Fruit fly (Drosophila melanogaster) whole organism, prepupa: Measurements from ENCODE around the gene snsl.

Experiments
- Blimp-1 ChIP-seq: fragments of 200-800 bp; sonication (Bioruptor generic); optimal IDR thresholded peaks from 3 replicates; lab custom pipeline; 2017; ENCODE audit warnings: missing biosample characterization, missing genetic modification characterization, mild to moderate bottlenecking, moderate library complexity, missing genetic modification reagents
- CG10631 ChIP-seq: fragments of 200-800 bp; sonication (Bioruptor generic); optimal IDR thresholded peaks from 2 replicates; lab custom pipeline; 2016; ENCODE audit warnings: missing biosample characterization, missing genetic modification characterization
- CG11902 ChIP-seq: fragments of 200-800 bp; sonication (Bioruptor generic); optimal IDR thresholded peaks from 3 replicates; lab custom pipeline; 2016; ENCODE audit warnings: missing biosample characterization, missing genetic modification characterization
- CG15336 ChIP-seq: fragments of 200-800 bp; sonication (Bioruptor generic); IDR thresholded peaks from 2 replicates; pipeline ENCODE4 v1.3.6; 2022; ENCODE audit warnings: missing biosample characterization, missing genetic modification characterization
- CG16779 ChIP-seq: fragments of 200-800 bp; sonication (Bioruptor generic); optimal IDR thresholded peaks from 3 replicates; lab custom pipeline; 2017; ENCODE audit warnings: missing biosample characterization, mild to moderate bottlenecking, missing genetic modification characterization
- CG3032 ChIP-seq: fragments of 200-800 bp; optimal IDR thresholded peaks from 2 replicates; lab custom pipeline; 2019; ENCODE audit warnings: missing biosample characterization, mild to moderate bottlenecking, missing genetic modification characterization, moderate library complexity
- CG31627 ChIP-seq: fragments of 200-800 bp; sonication (Bioruptor generic); optimal IDR thresholded peaks from 3 replicates; lab custom pipeline; 2016; ENCODE audit warnings: missing biosample characterization, missing genetic modification characterization
- CG32006 ChIP-seq: fragments of 200-800 bp; sonication (Bioruptor generic); optimal IDR thresholded peaks from 3 replicates; lab custom pipeline; 2017; ENCODE audit warnings: missing biosample characterization, mild to moderate bottlenecking, missing genetic modification characterization
- CG34406 ChIP-seq: fragments of 200-800 bp; sonication (Bioruptor generic); optimal IDR thresholded peaks from 3 replicates; lab custom pipeline; 2016; ENCODE audit warnings: missing biosample characterization, missing genetic modification characterization
- CG3919 ChIP-seq: fragments of 200-800 bp; sonication (Bioruptor generic); optimal IDR thresholded peaks from 3 replicates; lab custom pipeline; 2016; ENCODE audit warnings: missing biosample characterization, missing genetic modification characterization
- CG4318 ChIP-seq: fragments of 200-800 bp; sonication (Bioruptor generic); optimal IDR thresholded peaks from 3 replicates; lab custom pipeline; 2017; ENCODE audit warnings: missing biosample characterization, mild to moderate bottlenecking, missing genetic modification characterization
- CG6163 ChIP-seq: fragments of 200-800 bp; sonication (Bioruptor generic); IDR thresholded peaks from 3 replicates; pipeline ENCODE4 v1.3.6; 2022; ENCODE audit warnings: missing biosample characterization, missing genetic modification characterization
- CG6276 ChIP-seq: fragments of 200-800 bp; sonication (Bioruptor generic); optimal IDR thresholded peaks from 2 replicates; lab custom pipeline; 2017; ENCODE audit warnings: missing biosample characterization, mild to moderate bottlenecking, missing genetic modification characterization
- CG6792 ChIP-seq: fragments of 200-800 bp; sonication (Bioruptor generic); optimal IDR thresholded peaks from 3 replicates; lab custom pipeline; 2016; ENCODE audit warnings: missing biosample characterization, missing genetic modification characterization
- CG6808 ChIP-seq: fragments of 200-800 bp; sonication (Bioruptor generic); optimal IDR thresholded peaks from 3 replicates; lab custom pipeline; 2017; ENCODE audit warnings: missing biosample characterization, missing genetic modification characterization, mild to moderate bottlenecking, moderate library complexity, missing genetic modification reagents
- CG7368 ChIP-seq: fragments of 200-800 bp; sonication (Bioruptor generic); optimal IDR thresholded peaks from 3 replicates; lab custom pipeline; 2016; ENCODE audit warnings: missing biosample characterization, missing genetic modification characterization
- CG8119 ChIP-seq: fragments of 200-800 bp; sonication (Bioruptor generic); IDR thresholded peaks from 3 replicates; pipeline ENCODE4 v1.3.6; 2022; ENCODE audit warnings: missing biosample characterization, missing genetic modification characterization
- Eip75B ChIP-seq: fragments of 200-800 bp; sonication (Bioruptor generic); optimal IDR thresholded peaks from 3 replicates; lab custom pipeline; 2016; ENCODE audit warnings: missing biosample characterization, missing genetic modification characterization
- Eip78C ChIP-seq: fragments of 200-800 bp; sonication (Bioruptor generic); peaks from one replicate; lab custom pipeline; 2016; ENCODE audit warnings: missing biosample characterization, missing genetic modification characterization
- Eip93F ChIP-seq: fragments of 200-800 bp; sonication (Bioruptor generic); optimal IDR thresholded peaks from 2 replicates; lab custom pipeline; 2016; ENCODE audit warnings: missing biosample characterization, mild to moderate bottlenecking, missing genetic modification characterization
- Gug ChIP-seq: fragments of 200-800 bp; sonication (Bioruptor generic); IDR thresholded peaks from 2 replicates; pipeline ENCODE4 v1.3.6; 2022; ENCODE audit warnings: missing biosample characterization, missing genetic modification characterization
- Hr38 ChIP-seq: sonication (Bioruptor generic); optimal IDR thresholded peaks from 2 replicates; lab custom pipeline; 2016; ENCODE audit warnings: missing biosample characterization, missing genetic modification characterization
- Hr39 ChIP-seq: fragments of 200-800 bp; sonication (Bioruptor generic); optimal IDR thresholded peaks from 2 replicates; lab custom pipeline; 2016; ENCODE audit warnings: missing biosample characterization, missing genetic modification characterization
- Hr4 ChIP-seq: fragments of 200-800 bp; sonication (Bioruptor generic); optimal IDR thresholded peaks from 3 replicates; lab custom pipeline; 2016; ENCODE audit warnings: missing biosample characterization, missing genetic modification characterization
- Lpt ChIP-seq: fragments of 200-800 bp; sonication (Bioruptor generic); optimal IDR thresholded peaks from 3 replicates; lab custom pipeline; 2016; ENCODE audit warnings: missing biosample characterization, missing genetic modification characterization
- Met ChIP-seq: fragments of 200-800 bp; sonication (Bioruptor generic); optimal IDR thresholded peaks from 3 replicates; lab custom pipeline; 2016; ENCODE audit warnings: missing biosample characterization, missing genetic modification characterization
- OdsH ChIP-seq: fragments of 200-800 bp; sonication (Bioruptor generic); optimal IDR thresholded peaks from 3 replicates; lab custom pipeline; 2016; ENCODE audit warnings: missing biosample characterization, missing genetic modification characterization
- Smox ChIP-seq: fragments of 200-800 bp; sonication (Bioruptor generic); optimal IDR thresholded peaks from 3 replicates; lab custom pipeline; 2016; ENCODE audit warnings: missing biosample characterization, missing genetic modification characterization
- Sox102F ChIP-seq: fragments of 200-800 bp; sonication (Bioruptor generic); optimal IDR thresholded peaks from 2 replicates; lab custom pipeline; 2016; ENCODE audit warnings: missing biosample characterization, mild to moderate bottlenecking, missing genetic modification characterization
- Sox15 ChIP-seq: fragments of 200-800 bp; sonication (Bioruptor generic); optimal IDR thresholded peaks from 3 replicates; lab custom pipeline; 2016; ENCODE audit warnings: missing biosample characterization, missing genetic modification characterization
- acj6 ChIP-seq: fragments of 200-800 bp; sonication (Bioruptor generic); optimal IDR thresholded peaks from 3 replicates; lab custom pipeline; 2016; ENCODE audit warnings: missing biosample characterization, missing genetic modification characterization
- cyc ChIP-seq: fragments of 200-800 bp; sonication (Bioruptor generic); optimal IDR thresholded peaks from 3 replicates; lab custom pipeline; 2016; ENCODE audit warnings: missing biosample characterization, missing genetic modification characterization
- dac ChIP-seq: fragments of 200-800 bp; sonication (Bioruptor generic); optimal IDR thresholded peaks from 2 replicates; lab custom pipeline; 2017; ENCODE audit warnings: missing biosample characterization, mild to moderate bottlenecking, missing genetic modification characterization
- dsx ChIP-seq: fragments of 200-800 bp; optimal IDR thresholded peaks from 3 replicates; lab custom pipeline; 2019; ENCODE audit warnings: missing biosample characterization, mild to moderate bottlenecking, missing genetic modification characterization, moderate library complexity; ENCODE audit not compliant: poor library complexity, severe bottlenecking
- eg ChIP-seq: fragments of 200-800 bp; sonication (Bioruptor generic); IDR thresholded peaks from 3 replicates; pipeline ENCODE4 v1.3.6; 2022; ENCODE audit warnings: missing biosample characterization, missing genetic modification characterization
- esn ChIP-seq: fragments of 200-800 bp; sonication (Bioruptor generic); optimal IDR thresholded peaks from 2 replicates; lab custom pipeline; 2016; ENCODE audit warnings: missing biosample characterization, mild to moderate bottlenecking, missing genetic modification characterization, moderate library complexity
- fd59A ChIP-seq: fragments of 200-800 bp; sonication (Bioruptor generic); optimal IDR thresholded peaks from 2 replicates; lab custom pipeline; 2017; ENCODE audit warnings: missing biosample characterization, mild to moderate bottlenecking, missing genetic modification characterization, missing genetic modification reagents
- fd85E ChIP-seq: fragments of 200-800 bp; sonication (Bioruptor generic); optimal IDR thresholded peaks from 3 replicates; lab custom pipeline; 2016; ENCODE audit warnings: missing biosample characterization, missing genetic modification characterization
- fkh ChIP-seq: fragments of 200-800 bp; sonication (Bioruptor generic); optimal IDR thresholded peaks from 3 replicates; lab custom pipeline; 2017; ENCODE audit warnings: missing biosample characterization, mild to moderate bottlenecking, missing genetic modification characterization, moderate library complexity
- lz ChIP-seq: fragments of 200-800 bp; sonication (Bioruptor generic); optimal IDR thresholded peaks from 3 replicates; lab custom pipeline; 2016; ENCODE audit warnings: missing biosample characterization, missing genetic modification characterization
- net ChIP-seq: fragments of 200-800 bp; sonication (Bioruptor generic); optimal IDR thresholded peaks from 3 replicates; lab custom pipeline; 2016; ENCODE audit warnings: missing biosample characterization, missing genetic modification characterization
- pdm3 ChIP-seq: fragments of 200-800 bp; sonication (Bioruptor generic); optimal IDR thresholded peaks from 3 replicates; lab custom pipeline; 2016; ENCODE audit warnings: missing biosample characterization, missing genetic modification characterization
- salr ChIP-seq, 2 experiments: fragments of 200-800 bp; sonication (Bioruptor generic); optimal IDR thresholded peaks; 3 replicates each; lab custom pipeline; 2016 to 2018; ENCODE audit warnings: missing biosample characterization in 2 of 2, missing genetic modification characterization in 2 of 2, mild to moderate bottlenecking in 1 of 2
- spab ChIP-seq: fragments of 200-800 bp; sonication (Bioruptor generic); optimal IDR thresholded peaks from 2 replicates; lab custom pipeline; 2017; ENCODE audit warnings: missing biosample characterization, mild to moderate bottlenecking, missing genetic modification characterization, missing genetic modification reagents
- svp ChIP-seq: fragments of 200-800 bp; sonication (Bioruptor generic); peaks from one replicate; lab custom pipeline; 2016; ENCODE audit warnings: missing biosample characterization, missing genetic modification characterization
- vri ChIP-seq: fragments of 200-800 bp; sonication (Bioruptor generic); optimal IDR thresholded peaks from 3 replicates; lab custom pipeline; 2016; ENCODE audit warnings: missing biosample characterization, mild to moderate bottlenecking, missing genetic modification characterization

The snsl gene

dm6 chr2L:4915715-4916153 lies 9.2 kb upstream of the snsl start (continued):
- TF ChIP-seq fd85E (GFP tag; lab: Kevin White, UChicago): no peak
- TF ChIP-seq CG3032: peak; percentile 58
- peak; percentile 52 for TF ChIP-seq CG6792 (GFP tag; lab: Kevin White, UChicago)
- TF ChIP-seq CG34406 (GFP tag; lab: Kevin White, UChicago): peak; percentile 73
- peak; percentile 4 for TF ChIP-seq Hr4 (GFP tag; lab: Kevin White, UChicago)
- TF ChIP-seq Sox102F (GFP tag; lab: Kevin White, UChicago): no peak
- no peak for TF ChIP-seq net (GFP tag; lab: Kevin White, UChicago)
- no peak for TF ChIP-seq cyc (GFP tag; lab: Kevin White, UChicago)
- TF ChIP-seq dsx (GFP tag; lab: Kevin White, UChicago): peak; percentile 53
- TF ChIP-seq CG6163 (GFP tag; lab: Robert Waterston, UW): peak; percentile 57; the same call in 1 of the 3 replicates
- TF ChIP-seq esn: peak; percentile 48
- TF ChIP-seq Hr39 (GFP tag; lab: Kevin White, UChicago): no peak
- no peak for TF ChIP-seq dac (GFP tag; lab: Kevin White, UChicago)
- TF ChIP-seq spab: peak; percentile 50
- no peak for TF ChIP-seq CG16779 (tag; lab: Kevin White, UChicago)
- TF ChIP-seq CG7368 (GFP tag; lab: Kevin White, UChicago): peak; percentile 34
- TF ChIP-seq CG11902 (GFP tag; lab: Kevin White, UChicago): peak; percentile 30
- no peak for TF ChIP-seq lz (GFP tag; lab: Kevin White, UChicago)
- no peak for TF ChIP-seq Eip93F
- TF ChIP-seq CG6808: peak; percentile 48
- TF ChIP-seq vri (GFP tag; lab: Kevin White, UChicago): no peak
- peak; percentile 67 for TF ChIP-seq CG32006 (GFP tag; lab: Kevin White, UChicago)
- no peak for TF ChIP-seq salr (GFP tag; optimal IDR thresholded peaks at IDR 0.05; lab: Kevin White, UChicago)
- TF ChIP-seq pdm3 (GFP tag; lab: Kevin White, UChicago): no peak
- TF ChIP-seq Met: peak; percentile 23
- TF ChIP-seq CG4318 (GFP tag; lab: Kevin White, UChicago): peak; percentile 45
- TF ChIP-seq CG15336 (GFP tag; lab: Robert Waterston, UW): 0 out of 2 replicates have a peak, but pooled peaks have one; percentile 33
- TF ChIP-seq svp (GFP tag; lab: Kevin White, UChicago): peak; percentile 65
- TF ChIP-seq Blimp-1 (GFP tag; lab: Kevin White, UChicago): no peak
- TF ChIP-seq Lpt: no peak
- TF ChIP-seq fkh: peak; percentile 66
- peak; percentile 5 for TF ChIP-seq CG6276 (GFP tag; lab: Kevin White, UChicago)
- no peak for TF ChIP-seq Gug
- peak; percentile 78 for TF ChIP-seq Eip78C (GFP tag; lab: Kevin White, UChicago)
- peak; percentile 62 for TF ChIP-seq OdsH (GFP tag; lab: Kevin White, UChicago)

dm6 chr2L:4907986-4908385 lies 1.4 kb upstream of the snsl start:
- peak; percentile 74 for TF ChIP-seq net (GFP tag; lab: Kevin White, UChicago)
- peak; percentile 38 for TF ChIP-seq CG7368 (GFP tag; lab: Kevin White, UChicago)
- peak; percentile 20 for TF ChIP-seq Sox15 (GFP tag; lab: Kevin White, UChicago)
- TF ChIP-seq CG32006 (GFP tag; lab: Kevin White, UChicago): peak; percentile 65
- TF ChIP-seq salr (GFP tag; optimal IDR thresholded peaks at IDR 0.05; lab: Kevin White, UChicago): peak in 1 of 2 experiments; percentile 43
- TF ChIP-seq Eip75B (GFP tag; lab: Kevin White, UChicago): no peak
- TF ChIP-seq Lpt: peak; percentile 20
- peak; percentile 11 for TF ChIP-seq Smox (GFP tag; lab: Kevin White, UChicago)
- TF ChIP-seq CG4318 (GFP tag; lab: Kevin White, UChicago): peak; percentile 24
- no peak for TF ChIP-seq CG11902 (GFP tag; lab: Kevin White, UChicago)
- peak; percentile 43 for TF ChIP-seq CG10631
- peak; percentile 65; the same call in 1 of the 2 replicates for TF ChIP-seq Gug
- peak; percentile 17 for TF ChIP-seq CG16779 (tag; lab: Kevin White, UChicago)
- no peak for TF ChIP-seq CG3032
- TF ChIP-seq dsx (GFP tag; lab: Kevin White, UChicago): no peak
- peak; percentile 20 for TF ChIP-seq CG6792 (GFP tag; lab: Kevin White, UChicago)
- peak; percentile 49 for TF ChIP-seq CG3919 (GFP tag; lab: Kevin White, UChicago)
- TF ChIP-seq Hr38: no peak
- TF ChIP-seq fd59A: no peak
- peak; percentile 59 for TF ChIP-seq svp (GFP tag; lab: Kevin White, UChicago)
- TF ChIP-seq acj6 (GFP tag; lab: Kevin White, UChicago): no peak
- peak; percentile 17 for TF ChIP-seq dac (GFP tag; lab: Kevin White, UChicago)
- no peak for TF ChIP-seq Met
- no peak for TF ChIP-seq esn
- TF ChIP-seq CG8119 (GFP tag; lab: Robert Waterston, UW): peak; percentile 87
- no peak for TF ChIP-seq vri (GFP tag; lab: Kevin White, UChicago)
- peak; percentile 60 for TF ChIP-seq OdsH (GFP tag; lab: Kevin White, UChicago)
- TF ChIP-seq spab: no peak
- peak; percentile 91 for TF ChIP-seq eg (GFP tag; lab: Robert Waterston, UW)
- no peak for TF ChIP-seq CG6808
- no peak for TF ChIP-seq Sox102F (GFP tag; lab: Kevin White, UChicago)
- no peak for TF ChIP-seq fd85E (GFP tag; lab: Kevin White, UChicago)
- TF ChIP-seq CG34406 (GFP tag; lab: Kevin White, UChicago): peak; percentile 30
- TF ChIP-seq Blimp-1 (GFP tag; lab: Kevin White, UChicago): no peak
- no peak for TF ChIP-seq CG31627 (GFP tag; lab: Kevin White, UChicago)
